Worm (Caenorhabditis elegans): Measurements from ENCODE around the gene plrg-1.

ce11 chrV:10856901-10857637, 49.4 kb upstream of the plrg-1 start:
- no peak for TF ChIP-seq F57A8.1 (GFP tag; optimal IDR thresholded peaks at IDR 0.05)
- no peak for TF ChIP-seq unc-62 (GFP tag; optimal IDR thresholded peaks at IDR 0.05)
- 0 out of 2 replicates have a peak, but pooled peaks have one; percentile 52 for TF ChIP-seq dox-1 (GFP tag; IDR thresholded peaks at IDR 0.05)
- TF ChIP-seq pha-4 (tag; optimal IDR thresholded peaks at IDR 0.05), result no peak
- no peak for TF ChIP-seq nfyb-1 (GFP tag; IDR thresholded peaks at IDR 0.05)
- no peak for TF ChIP-seq madf-8 (GFP tag; conservative IDR thresholded peaks at IDR 0.05)
- TF ChIP-seq hlh-12 (tag; optimal IDR thresholded peaks at IDR 0.05), result no peak
- no peak for TF ChIP-seq xnd-1 (tag; optimal IDR thresholded peaks at IDR 0.05)
- no peak for TF ChIP-seq snpc-4 (GFP tag; optimal IDR thresholded peaks at IDR 0.05)
- TF ChIP-seq snpc-4 (tag; optimal IDR thresholded peaks at IDR 0.05), result no peak
- TF ChIP-seq ceh-91 (GFP tag; IDR thresholded peaks at IDR 0.05), result no peak
- no peak for TF ChIP-seq mes-4 (tag; optimal IDR thresholded peaks at IDR 0.05)
- TF ChIP-seq ceh-100 (GFP tag; IDR thresholded peaks at IDR 0.05), result no peak
- TF ChIP-seq ekl-4 (GFP tag; IDR thresholded peaks at IDR 0.05), result no peak
- TF ChIP-seq rpc-1 (optimal IDR thresholded peaks at IDR 0.05), result no peak
- no peak for TF ChIP-seq rpc-1 (tag; optimal IDR thresholded peaks at IDR 0.05)
